Worm (Caenorhabditis elegans): ENCODE measurements around the gene M163.10.

- TF ChIP-seq flt-1 (GFP tag; IDR thresholded peaks at IDR 0.05) (no peak), cog-1 (tag; optimal IDR thresholded peaks at IDR 0.05) (no peak), tab-1 (GFP tag; IDR thresholded peaks at IDR 0.05) (no peak), ref-1 (GFP tag; conservative IDR thresholded peaks at IDR 0.05) (no peak), ztf-29 (GFP tag; IDR thresholded peaks at IDR 0.05) (no peak), med-1 (GFP tag; optimal IDR thresholded peaks at IDR 0.05; ENCODE audit: insufficient read depth) (no peak), klf-2 (GFP tag; conservative IDR thresholded peaks at IDR 0.05) (no peak)
Measured at ce11 chrX:14495075-14495474, 24.3 kb downstream of the M163.10 start.
